Worm (Caenorhabditis elegans) whole organism, mixed stage, embryonic: ENCODE data around the gene pdtf-1.

Source experiments
- ces-1 ChIP-seq: fragments of 150-350 bp; optimal IDR thresholded peaks from 2 replicates; lab custom pipeline; 2014; ENCODE audit warnings: missing biosample characterization, missing genetic modification reagents, missing genetic modification characterization
- elt-1 ChIP-seq: sonication (generic microtip); optimal IDR thresholded peaks from 2 replicates; lab custom pipeline; 2017; ENCODE audit warnings: missing genetic modification characterization, mild to moderate bottlenecking, missing compliant biosample characterization, antibody characterized with exemption, moderate library complexity, borderline replicate concordance; ENCODE audit not compliant: insufficient read depth
- elt-3 ChIP-seq: fragments of 150-350 bp; optimal IDR thresholded peaks from 2 replicates; lab custom pipeline; 2014; ENCODE audit warnings: missing biosample characterization, missing genetic modification characterization
- flh-1 ChIP-seq: fragments of 200-800 bp; sonication (Bioruptor generic); optimal IDR thresholded peaks from 2 replicates; lab custom pipeline; 2018; ENCODE audit warnings: mild to moderate bottlenecking, missing genetic modification characterization, moderate library complexity, missing compliant biosample characterization
- mep-1 ChIP-seq: fragments of 150-350 bp; optimal IDR thresholded peaks from 2 replicates; lab custom pipeline; 2017; ENCODE audit warnings: missing biosample characterization, missing genetic modification reagents, missing genetic modification characterization, inconsistent platforms
- nhr-12 ChIP-seq: fragments of 150-350 bp; optimal IDR thresholded peaks from 2 replicates; lab custom pipeline; 2014; ENCODE audit warnings: missing biosample characterization, missing genetic modification characterization
- nhr-28 ChIP-seq: fragments of 150-350 bp; optimal IDR thresholded peaks from 2 replicates; lab custom pipeline; 2014; ENCODE audit warnings: missing biosample characterization, missing genetic modification characterization
- nhr-76 ChIP-seq: sonication (generic microtip); optimal IDR thresholded peaks from 2 replicates; lab custom pipeline; 2017; ENCODE audit warnings: missing biosample characterization, missing genetic modification characterization
- sem-2 ChIP-seq: fragments of 200-800 bp; sonication (Bioruptor generic); optimal IDR thresholded peaks from 2 replicates; lab custom pipeline; 2018; ENCODE audit warnings: mild to moderate bottlenecking, missing genetic modification characterization, missing compliant biosample characterization
- unc-39 ChIP-seq: fragments of 150-350 bp; optimal IDR thresholded peaks from 2 replicates; lab custom pipeline; 2014; ENCODE audit warnings: missing biosample characterization, missing genetic modification characterization
- unc-62 ChIP-seq: fragments of 150-350 bp; optimal IDR thresholded peaks from 2 replicates; lab custom pipeline; 2014; ENCODE audit warnings: missing biosample characterization, missing genetic modification reagents, missing genetic modification characterization
- ztf-11 ChIP-seq: fragments of 150-350 bp; optimal IDR thresholded peaks from 2 replicates; lab custom pipeline; 2014; ENCODE audit warnings: missing biosample characterization, missing genetic modification characterization

DNA sequence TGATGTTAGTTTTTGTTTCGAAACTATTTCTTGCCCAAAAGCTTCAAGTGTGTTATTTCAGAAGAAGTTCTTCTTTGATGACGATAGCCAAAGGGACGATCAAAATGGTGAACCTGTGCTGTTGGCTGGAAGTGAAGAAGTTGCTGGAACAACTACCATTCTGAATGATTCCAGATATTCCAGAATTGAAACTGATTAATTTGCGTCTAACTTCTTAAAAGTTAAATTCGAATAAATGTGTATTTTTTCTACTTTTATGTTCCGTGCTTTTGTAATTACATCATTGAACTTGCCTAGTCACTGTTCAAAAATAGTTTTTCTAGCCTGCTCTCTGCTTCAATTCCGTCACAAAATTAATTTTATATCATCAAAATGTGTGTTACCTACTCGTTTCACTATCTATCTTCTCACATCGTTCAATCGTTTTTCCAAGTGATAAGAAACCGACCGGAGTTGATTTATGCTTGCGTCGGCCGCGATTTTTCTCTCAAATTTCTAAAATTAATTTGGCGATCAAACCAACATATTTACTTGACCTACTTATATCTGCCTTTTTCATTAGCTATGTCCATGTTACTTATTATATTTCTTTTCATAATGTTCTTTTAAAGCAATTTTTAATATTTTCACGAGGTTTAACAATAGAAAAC lies 42.3 kb downstream of the pdtf-1 start:
- TF ChIP-seq nhr-12 (no peak), sem-2 (GFP tag; lab: Kevin White, UChicago) (no peak), nhr-76 (tag; lab: Kevin White, UChicago) (no peak), unc-62 (GFP tag; lab: Kevin White, UChicago) (no peak), unc-39 (no peak), mep-1 (no peak), ces-1 (GFP tag; lab: Kevin White, UChicago) (no peak), ztf-11 (tag; lab: Kevin White, UChicago) (no peak), elt-3 (tag; lab: Kevin White, UChicago) (no peak), nhr-28 (tag; lab: Kevin White, UChicago) (no peak), elt-1 (tag; lab: Kevin White, UChicago) (no peak), flh-1 (GFP tag; lab: Kevin White, UChicago) (no peak)
